Fruit fly (Drosophila melanogaster) whole organism, wandering third instar larva: ENCODE measurements around the gene CG44142.
A peak's percentile ranks its signal among the peaks of the same experiment; 100 is the strongest.

Source experiments
- CrebA ChIP-seq: fragments of 200-800 bp; sonication (Bioruptor generic); optimal IDR thresholded peaks from 2 replicates; lab custom pipeline; 2016; ENCODE audit warnings: missing biosample characterization, mild to moderate bottlenecking, missing genetic modification characterization, borderline replicate concordance
- Hr78 ChIP-seq: fragments of >200 bp; optimal IDR thresholded peaks from 2 replicates; lab custom pipeline; 2017; ENCODE audit warnings: missing biosample characterization, missing genetic modification characterization
- Vsx2 ChIP-seq: fragments of 200-300, 225-300 bp; sonication (Bioruptor generic); optimal IDR thresholded peaks from 2 replicates; lab custom pipeline; 2018; ENCODE audit warnings: missing biosample characterization, missing genetic modification characterization; ENCODE audit not compliant: partially characterized antibody
- dmrt93B ChIP-seq: fragments of 200-800 bp; sonication (Bioruptor generic); optimal IDR thresholded peaks from 2 replicates; lab custom pipeline; 2018; ENCODE audit warnings: missing biosample characterization, mild to moderate bottlenecking, missing genetic modification characterization
- h ChIP-seq: fragments of 200-800 bp; sonication (Bioruptor generic); optimal IDR thresholded peaks from 3 replicates; lab custom pipeline; 2016; ENCODE audit warnings: missing biosample characterization, mild to moderate bottlenecking, missing genetic modification characterization
- psq ChIP-seq: fragments of 200-800 bp; sonication (Bioruptor generic); optimal IDR thresholded peaks from 3 replicates; lab custom pipeline; 2017; ENCODE audit warnings: missing biosample characterization, mild to moderate bottlenecking, missing genetic modification characterization, moderate library complexity
- sage ChIP-seq: fragments of 200-800 bp; sonication (Bioruptor generic); optimal IDR thresholded peaks from 2 replicates; lab custom pipeline; 2016; ENCODE audit warnings: missing biosample characterization, mild to moderate bottlenecking, missing genetic modification characterization
- usp ChIP-seq: fragments of >200 bp; optimal IDR thresholded peaks from 2 replicates; lab custom pipeline; 2017; ENCODE audit warnings: missing biosample characterization, missing genetic modification characterization

DNA sequence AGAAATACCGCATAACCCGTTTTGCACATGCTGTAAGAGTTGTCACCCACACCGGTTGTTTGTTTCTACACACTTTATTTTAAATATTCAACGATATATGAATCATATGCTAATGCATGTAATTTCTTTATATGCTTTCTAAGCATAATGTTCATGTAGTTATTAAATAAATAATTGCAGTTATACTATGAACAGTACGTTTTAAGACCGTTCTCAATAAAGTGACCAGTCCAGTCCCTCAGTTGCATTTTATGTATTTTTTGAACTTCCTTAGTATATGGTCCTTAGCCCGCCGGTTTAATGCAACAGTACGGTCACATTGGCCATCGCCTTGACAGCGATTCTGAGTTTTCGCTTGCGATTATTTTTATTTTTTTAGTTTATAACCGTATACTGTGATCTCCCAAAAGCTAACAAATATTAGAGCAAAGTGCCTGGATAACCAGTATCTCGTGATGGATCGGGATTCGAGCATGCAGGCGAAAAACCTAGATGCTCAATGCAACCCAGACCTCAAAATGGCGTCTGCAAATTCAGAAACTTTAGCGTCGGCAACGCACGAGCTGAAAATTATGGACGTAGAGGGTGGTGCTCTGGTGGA lies 48.8 kb downstream of the CG44142 start, which contains the start of gene Ravus:
- no peak for TF ChIP-seq usp (GFP tag; lab: Kevin White, UChicago)
- no peak for TF ChIP-seq Hr78 (GFP tag; lab: Kevin White, UChicago)
- no peak for TF ChIP-seq dmrt93B (GFP tag; lab: Kevin White, UChicago)
- peak; percentile 38 for TF ChIP-seq psq
- no peak for TF ChIP-seq h
- TF ChIP-seq CrebA (GFP tag; lab: Kevin White, UChicago): no peak
- TF ChIP-seq sage (GFP tag; lab: Kevin White, UChicago): no peak
- TF ChIP-seq Vsx2 (GFP tag; lab: Kevin White, UChicago): no peak
